Worm (Caenorhabditis elegans): Measurements from ENCODE around the gene hpo-34.

Gene hpo-34

DNA sequence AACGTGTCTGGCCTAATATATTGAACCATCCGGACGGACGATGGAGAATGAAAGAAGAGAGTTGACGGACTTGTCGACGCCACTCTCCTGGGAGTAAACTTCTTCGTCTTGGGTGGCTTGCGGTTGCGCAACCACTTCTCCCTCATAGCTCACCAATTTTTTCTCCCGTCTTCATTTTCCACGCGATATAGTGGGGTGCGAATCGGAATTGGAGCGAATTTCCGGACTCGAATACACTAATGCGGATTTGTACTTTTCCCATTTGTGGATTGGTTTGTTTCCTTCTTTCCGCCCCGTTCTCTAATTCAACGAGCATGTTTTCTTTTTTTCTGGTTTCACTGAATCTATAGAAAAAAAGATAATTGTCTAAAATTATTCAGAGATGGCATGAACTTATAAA is 43.1 kb downstream of the hpo-34 start:
- peak; percentile 17 for TF ChIP-seq lin-39 (tag; optimal IDR thresholded peaks at IDR 0.05)
- no peak for TF ChIP-seq unc-39 (tag; optimal IDR thresholded peaks at IDR 0.05)

DNA sequence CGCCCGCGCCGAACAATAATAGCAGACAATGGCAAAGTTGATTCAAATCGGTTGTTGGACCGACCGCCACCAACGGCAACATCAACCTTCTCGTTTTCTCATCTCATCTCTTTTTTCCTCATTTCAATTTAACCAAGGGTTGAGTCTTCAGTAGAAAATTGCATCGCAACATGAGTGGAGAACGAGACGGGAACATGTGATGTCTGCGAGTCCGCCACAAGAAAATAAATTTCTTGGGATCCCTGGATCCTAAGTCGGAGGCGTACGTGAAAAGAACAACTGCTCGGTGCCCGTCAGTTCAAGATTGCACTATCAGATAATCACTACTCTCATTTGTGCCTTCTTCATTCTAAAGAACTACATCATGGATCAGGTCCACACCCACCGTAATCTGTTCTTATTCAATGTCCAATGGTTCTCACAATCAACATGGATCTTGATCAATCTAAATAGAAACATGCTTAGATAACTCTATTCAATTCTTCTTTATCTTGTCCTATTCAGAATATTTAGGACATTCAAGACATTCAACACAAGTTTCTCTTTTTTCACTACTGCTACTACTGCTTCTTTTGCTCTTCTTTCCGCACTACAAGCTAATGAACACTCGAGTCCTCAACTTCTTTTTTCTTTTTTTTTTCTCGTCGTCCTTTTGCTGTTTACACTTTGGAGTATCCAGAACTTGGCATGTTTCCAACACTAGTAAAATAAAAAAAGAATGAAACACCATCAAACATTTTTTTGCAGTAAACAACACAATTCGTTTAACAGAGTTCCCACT is 44.1 kb downstream of the hpo-34 start:
- TF ChIP-seq zag-1 (tag; optimal IDR thresholded peaks at IDR 0.05) (no peak), eor-1 (tag; optimal IDR thresholded peaks at IDR 0.05) (no peak), nhr-12 (tag; optimal IDR thresholded peaks at IDR 0.05) (no peak), nfya-1 (tag; optimal IDR thresholded peaks at IDR 0.05; ENCODE audit: insufficient read depth) (peak; percentile 30), egl-5 (tag; optimal IDR thresholded peaks at IDR 0.05) (peak; percentile 41), fkh-10 (GFP tag; optimal IDR thresholded peaks at IDR 0.05) (peak; percentile 65), elt-3 (tag; optimal IDR thresholded peaks at IDR 0.05) (peak in 1 of 3 experiments; percentile 31)

DNA sequence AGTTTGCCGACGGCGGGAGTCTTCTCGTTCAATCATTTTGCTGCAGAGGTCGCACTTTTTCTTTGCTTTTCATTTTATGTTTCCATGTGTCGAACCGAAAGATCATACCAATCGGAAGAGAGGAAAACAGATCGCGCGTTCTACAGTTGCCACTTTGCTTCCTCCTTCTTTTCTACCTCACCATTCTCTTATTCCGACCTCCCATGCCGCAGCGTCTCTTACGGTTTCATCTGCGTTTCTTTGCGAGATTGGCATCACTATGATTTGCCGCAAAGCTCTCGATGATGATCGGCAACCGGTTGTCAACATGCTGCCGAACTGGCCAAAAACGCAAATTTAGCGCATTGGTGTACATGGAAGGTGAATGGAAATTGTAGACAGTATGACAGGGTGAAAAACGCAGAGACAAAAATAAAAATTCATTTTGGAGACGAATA is 44.7 kb downstream of the hpo-34 start:
- no peak for TF ChIP-seq pqm-1 (tag; optimal IDR thresholded peaks at IDR 0.05)
- no peak for TF ChIP-seq skn-1 (tag; optimal IDR thresholded peaks at IDR 0.05)
- TF ChIP-seq daf-12 (tag; optimal IDR thresholded peaks at IDR 0.05): no peak
- no peak for TF ChIP-seq lsy-12 (tag; optimal IDR thresholded peaks at IDR 0.05)
- no peak for TF ChIP-seq aly-2 (tag; optimal IDR thresholded peaks at IDR 0.05)
- peak; percentile 4 for TF ChIP-seq hmg-11 (tag; optimal IDR thresholded peaks at IDR 0.05)
- TF ChIP-seq snpc-4 (tag; optimal IDR thresholded peaks at IDR 0.05): no peak
- no peak for TF ChIP-seq elt-2 (tag; optimal IDR thresholded peaks at IDR 0.05)
- no peak for TF ChIP-seq nhr-237 (tag; optimal IDR thresholded peaks at IDR 0.05)
- no peak for TF ChIP-seq unc-39 (tag; optimal IDR thresholded peaks at IDR 0.05)
- no peak for TF ChIP-seq nhr-23 (tag; optimal IDR thresholded peaks at IDR 0.05)
- no peak for TF ChIP-seq mml-1 (tag; optimal IDR thresholded peaks at IDR 0.05)
- TF ChIP-seq nfya-1 (tag; optimal IDR thresholded peaks at IDR 0.05; ENCODE audit: insufficient read depth): peak; percentile 34
- no peak for TF ChIP-seq unc-62 (GFP tag; optimal IDR thresholded peaks at IDR 0.05)
- no peak for TF ChIP-seq egl-5 (tag; optimal IDR thresholded peaks at IDR 0.05)
- peak; percentile 40 for TF ChIP-seq pha-4 (tag; optimal IDR thresholded peaks at IDR 0.05)
- no peak for TF ChIP-seq lin-15B (tag; optimal IDR thresholded peaks at IDR 0.05)
- no peak for TF ChIP-seq ceh-16 (tag; optimal IDR thresholded peaks at IDR 0.05)
- no peak for TF ChIP-seq ceh-82 (tag; optimal IDR thresholded peaks at IDR 0.05)
- TF ChIP-seq nhr-25 (tag; optimal IDR thresholded peaks at IDR 0.05): peak; percentile 80

DNA sequence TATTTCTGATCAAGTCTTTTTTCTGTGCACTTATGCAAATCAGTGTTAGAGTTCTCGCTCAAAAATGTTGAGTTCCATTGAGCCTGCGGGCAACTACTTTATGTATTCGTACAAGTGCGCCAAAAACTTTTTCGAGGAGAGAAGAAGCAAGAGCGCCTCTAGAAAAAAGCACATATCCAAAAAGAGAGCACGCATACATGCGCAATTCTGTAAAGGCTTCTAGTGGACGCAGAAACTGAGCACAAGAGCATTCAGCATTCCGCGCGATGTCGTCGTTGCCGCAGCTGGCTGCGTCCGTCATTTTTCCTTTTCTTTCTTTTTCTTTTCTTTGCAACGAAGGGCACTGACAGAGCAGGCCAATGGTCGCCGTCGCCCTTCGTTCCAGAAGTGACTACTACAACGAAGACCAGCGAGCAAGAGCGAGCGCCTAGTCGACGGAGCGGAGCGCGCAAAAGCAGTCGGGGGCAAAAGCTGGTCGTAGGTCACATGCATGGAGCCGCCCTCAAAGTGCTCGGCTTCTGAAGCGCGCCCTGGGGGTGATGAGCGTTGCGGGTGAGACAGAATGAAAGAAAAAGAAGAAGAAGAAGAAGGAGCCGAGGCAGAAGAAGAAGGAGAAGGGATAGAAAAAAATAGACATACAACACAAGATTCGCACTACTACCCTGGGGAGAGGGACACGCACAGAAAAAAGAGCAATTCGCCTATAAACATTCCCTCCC is 45.8 kb downstream of the hpo-34 start:
- TF ChIP-seq elt-1 (tag; optimal IDR thresholded peaks at IDR 0.05) (peak; percentile 2), skn-1 (tag; optimal IDR thresholded peaks at IDR 0.05) (peak; percentile 47), lsy-12 (tag; optimal IDR thresholded peaks at IDR 0.05) (peak; percentile 51), unc-39 (tag; optimal IDR thresholded peaks at IDR 0.05) (no peak), hmg-11 (tag; optimal IDR thresholded peaks at IDR 0.05) (peak; percentile 69), ama-1 (optimal IDR thresholded peaks at IDR 0.05) (peak; percentile 44), tbx-2 (tag; optimal IDR thresholded peaks at IDR 0.05) (peak; percentile 63), fkh-2 (tag; optimal IDR thresholded peaks at IDR 0.05) (peak; percentile 29), nhr-67 (tag; optimal IDR thresholded peaks at IDR 0.05) (no peak), zag-1 (tag; optimal IDR thresholded peaks at IDR 0.05) (peak; percentile 56), egl-5 (tag; optimal IDR thresholded peaks at IDR 0.05) (peak; percentile 3), nfya-1 (tag; optimal IDR thresholded peaks at IDR 0.05; ENCODE audit: insufficient read depth) (peak; percentile 93), jun-1 (tag; optimal IDR thresholded peaks at IDR 0.05) (peak; percentile 34), ceh-16 (tag; optimal IDR thresholded peaks at IDR 0.05) (no peak), fkh-10 (GFP tag; optimal IDR thresholded peaks at IDR 0.05) (no peak), lin-39 (tag; optimal IDR thresholded peaks at IDR 0.05) (peak; percentile 12), mdl-1 (tag; optimal IDR thresholded peaks at IDR 0.05) (peak; percentile 7)

Data from whole organism, L3 larva.